Worm (Caenorhabditis elegans) whole organism, late embryonic: ENCODE data around the gene tdp-1.

Source experiments
- K02D7.2 ChIP-seq: sonication (generic microtip); optimal IDR thresholded peaks from 2 replicates; lab custom pipeline; 2017; ENCODE audit warnings: mild to moderate bottlenecking, missing genetic modification characterization, missing compliant biosample characterization
- K09A11.1 ChIP-seq: sonication (generic microtip); optimal IDR thresholded peaks from 2 replicates; lab custom pipeline; 2017; ENCODE audit warnings: antibody characterized with exemption, mild to moderate bottlenecking, missing genetic modification characterization, missing compliant biosample characterization; ENCODE audit not compliant: insufficient read depth
- ama-1 ChIP-seq: fragments of 150-350 bp; optimal IDR thresholded peaks from 2 replicates; lab custom pipeline; 2014
- ceh-18 ChIP-seq: sonication (generic microtip); optimal IDR thresholded peaks from 2 replicates; lab custom pipeline; 2016; ENCODE audit warnings: missing genetic modification characterization, missing compliant biosample characterization
- ceh-19 ChIP-seq: fragments of 200-800 bp; sonication (Bioruptor generic); optimal IDR thresholded peaks from 2 replicates; lab custom pipeline; 2018; ENCODE audit warnings: mild to moderate bottlenecking, missing genetic modification characterization, missing compliant biosample characterization
- ceh-2 ChIP-seq: sonication (generic microtip); optimal IDR thresholded peaks from 2 replicates; lab custom pipeline; 2016; ENCODE audit warnings: missing genotype, missing genetic modification characterization, missing compliant biosample characterization
- ceh-22 ChIP-seq: sonication (generic microtip); optimal IDR thresholded peaks from 2 replicates; lab custom pipeline; 2017; ENCODE audit warnings: missing biosample characterization, missing genetic modification characterization
- ceh-31 ChIP-seq: sonication (generic microtip); optimal IDR thresholded peaks from 2 replicates; lab custom pipeline; 2016; ENCODE audit warnings: missing genetic modification characterization, missing compliant biosample characterization
- ceh-34 ChIP-seq: sonication (generic microtip); optimal IDR thresholded peaks from 2 replicates; lab custom pipeline; 2016; ENCODE audit warnings: mild to moderate bottlenecking, missing genetic modification characterization, missing compliant biosample characterization
- ceh-48 ChIP-seq: sonication (generic microtip); optimal IDR thresholded peaks from 2 replicates; lab custom pipeline; 2016; ENCODE audit warnings: missing genetic modification characterization, inconsistent platforms, missing compliant biosample characterization
- ceh-6 ChIP-seq: fragments of 200-800 bp; sonication (Bioruptor generic); optimal IDR thresholded peaks from 2 replicates; lab custom pipeline; 2018; ENCODE audit warnings: mild to moderate bottlenecking, missing genetic modification characterization, missing compliant biosample characterization
- che-1 ChIP-seq: sonication (generic microtip); optimal IDR thresholded peaks from 2 replicates; lab custom pipeline; 2016; ENCODE audit warnings: mild to moderate bottlenecking, missing genetic modification characterization, missing compliant biosample characterization
- elt-2 ChIP-seq: sonication (generic microtip); optimal IDR thresholded peaks from 2 replicates; lab custom pipeline; 2016; ENCODE audit warnings: missing genetic modification reagents, missing genetic modification characterization, missing compliant biosample characterization
- ets-4 ChIP-seq: sonication (generic microtip); optimal IDR thresholded peaks from 2 replicates; lab custom pipeline; 2016; ENCODE audit warnings: missing genetic modification characterization, missing compliant biosample characterization
- fkh-10 ChIP-seq: fragments of 150-350 bp; optimal IDR thresholded peaks from 2 replicates; lab custom pipeline; 2014; ENCODE audit warnings: missing biosample characterization, missing genetic modification reagents, missing genetic modification characterization
- gmeb-2 ChIP-seq: sonication (generic microtip); optimal IDR thresholded peaks from 2 replicates; lab custom pipeline; 2016; ENCODE audit warnings: missing genetic modification characterization, inconsistent platforms, missing compliant biosample characterization
- hlh-15 ChIP-seq: sonication (generic microtip); optimal IDR thresholded peaks from 2 replicates; lab custom pipeline; 2016; ENCODE audit warnings: missing genetic modification characterization, missing compliant biosample characterization
- hlh-6 ChIP-seq: sonication (generic microtip); optimal IDR thresholded peaks from 2 replicates; lab custom pipeline; 2016; ENCODE audit warnings: missing genotype, missing genetic modification characterization, missing compliant biosample characterization
- hlh-8 ChIP-seq: sonication (generic microtip); optimal IDR thresholded peaks from 2 replicates; lab custom pipeline; 2016; ENCODE audit warnings: missing genotype, missing genetic modification characterization, missing compliant biosample characterization
- lim-6 ChIP-seq: sonication (generic microtip); optimal IDR thresholded peaks from 2 replicates; lab custom pipeline; 2016; ENCODE audit warnings: missing genetic modification characterization, missing compliant biosample characterization
- lin-11 ChIP-seq: fragments of 200-800 bp; sonication (Bioruptor generic); optimal IDR thresholded peaks from 2 replicates; lab custom pipeline; 2018; ENCODE audit warnings: mild to moderate bottlenecking, missing genetic modification characterization, missing compliant biosample characterization
- madf-2 ChIP-seq: sonication (generic microtip); optimal IDR thresholded peaks from 2 replicates; lab custom pipeline; 2017; ENCODE audit warnings: missing genetic modification characterization, missing compliant biosample characterization
- nfya-1 ChIP-seq: sonication (generic microtip); optimal IDR thresholded peaks from 2 replicates; lab custom pipeline; 2017; ENCODE audit warnings: missing genetic modification characterization, mild to moderate bottlenecking, missing compliant biosample characterization, antibody characterized with exemption, moderate library complexity
- npax-4 ChIP-seq: sonication (generic microtip); optimal IDR thresholded peaks from 2 replicates; lab custom pipeline; 2016; ENCODE audit warnings: missing genetic modification characterization, missing compliant biosample characterization
- odd-2 ChIP-seq: sonication (generic microtip); optimal IDR thresholded peaks from 2 replicates; lab custom pipeline; 2017; ENCODE audit warnings: antibody characterized with exemption, mild to moderate bottlenecking, missing genetic modification characterization, missing compliant biosample characterization
- pat-9 ChIP-seq: fragments of 200-800 bp; sonication (Bioruptor generic); optimal IDR thresholded peaks from 2 replicates; lab custom pipeline; 2018; ENCODE audit warnings: mild to moderate bottlenecking, missing genetic modification characterization, moderate library complexity, missing compliant biosample characterization
- pax-1 ChIP-seq: fragments of 150-350 bp; optimal IDR thresholded peaks from 2 replicates; lab custom pipeline; 2014; ENCODE audit warnings: missing biosample characterization, missing genetic modification characterization
- pha-2 ChIP-seq: sonication (generic microtip); optimal IDR thresholded peaks from 2 replicates; lab custom pipeline; 2017; ENCODE audit warnings: mild to moderate bottlenecking, missing genetic modification characterization, missing compliant biosample characterization
- pha-4 ChIP-seq: fragments of 150-350 bp; optimal IDR thresholded peaks from 2 replicates; lab custom pipeline; 2018; ENCODE audit warnings: missing biosample characterization, missing genetic modification reagents, missing genetic modification characterization
- pqm-1 ChIP-seq: sonication (generic microtip); optimal IDR thresholded peaks from 2 replicates; lab custom pipeline; 2016; ENCODE audit warnings: missing genetic modification characterization, missing compliant biosample characterization
- ref-2 ChIP-seq: sonication (generic microtip); optimal IDR thresholded peaks from 2 replicates; lab custom pipeline; 2016; ENCODE audit warnings: missing genetic modification characterization, missing compliant biosample characterization
- tbx-2 ChIP-seq: sonication (generic microtip); optimal IDR thresholded peaks from 2 replicates; lab custom pipeline; 2016; ENCODE audit warnings: missing genetic modification characterization, missing compliant biosample characterization
- tbx-7 ChIP-seq: sonication (generic microtip); optimal IDR thresholded peaks from 2 replicates; lab custom pipeline; 2016; ENCODE audit warnings: missing genotype, missing genetic modification characterization, missing compliant biosample characterization
- unc-3 ChIP-seq, 2 experiments: fragments of 200-800 bp in 1 of 2; sonication (Bioruptor generic) in 1 of 2; sonication (generic microtip) in 1 of 2; conservative IDR thresholded peaks in 1 of 2; optimal IDR thresholded peaks in 1 of 2; 2 replicates each; pipeline versions ENCODE4 v1.3.6 to Lab custom; 2016 to 2022; ENCODE audit warnings: missing compliant biosample characterization in 2 of 2, missing genetic modification characterization in 2 of 2, missing genetic modification reagents in 1 of 2
- zip-5 ChIP-seq: sonication (generic microtip); optimal IDR thresholded peaks from 2 replicates; lab custom pipeline; 2016; ENCODE audit warnings: missing genetic modification characterization, missing compliant biosample characterization
- ztf-16 ChIP-seq: sonication (generic microtip); optimal IDR thresholded peaks from 2 replicates; lab custom pipeline; 2017; ENCODE audit warnings: missing genetic modification characterization, missing compliant biosample characterization

tdp-1 gene

DNA sequence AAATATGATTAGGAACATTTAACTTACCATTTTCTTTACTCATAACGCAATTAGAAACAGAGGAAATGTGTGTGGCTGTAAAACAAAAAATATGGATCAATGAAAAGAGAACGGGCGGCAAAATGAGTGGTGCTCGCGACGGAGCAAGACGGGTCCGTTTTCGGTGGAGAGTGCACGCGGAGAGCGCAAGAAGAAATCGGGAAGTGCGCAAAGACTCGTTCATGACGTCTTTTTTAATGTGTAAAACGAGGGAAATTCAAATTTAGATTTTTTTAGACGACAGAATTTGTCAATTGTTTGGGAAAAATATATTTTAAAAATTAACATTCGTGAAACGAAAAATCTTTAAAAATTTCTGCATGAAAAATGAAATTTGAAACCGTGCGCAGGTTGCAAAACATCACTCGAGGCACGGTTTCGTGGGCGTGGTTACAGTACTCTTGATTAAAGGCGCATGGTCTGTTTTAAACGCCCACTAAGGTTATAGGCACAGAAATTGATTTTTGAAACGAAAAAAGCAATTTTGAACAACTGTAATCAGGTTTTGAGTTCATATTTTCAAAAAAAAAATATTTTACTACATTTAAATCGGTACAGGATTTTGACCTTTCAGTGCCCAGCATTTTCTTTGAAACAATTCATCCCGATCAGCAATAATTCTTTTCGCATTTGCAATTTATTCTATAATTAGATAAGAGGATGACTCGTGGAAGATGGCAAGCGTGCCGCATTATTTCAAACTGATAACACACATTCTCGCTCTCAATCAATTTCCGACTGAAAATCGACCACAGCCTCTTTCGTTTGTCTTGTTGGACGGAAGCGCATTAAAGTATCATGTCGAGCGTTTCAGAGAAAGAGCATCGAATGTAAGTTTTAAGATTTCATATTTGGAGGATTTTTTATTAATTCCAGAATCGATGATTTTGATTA is 28.1 kb upstream of the tdp-1 start, which contains the start of the genes szy-20 and C18E9.5 (continued):
- TF ChIP-seq K02D7.2 (tag; lab: Kevin White, UChicago), result peak; percentile 6
- peak; percentile 66 for TF ChIP-seq ceh-34 (tag; lab: Kevin White, UChicago)
- peak; percentile 1 for TF ChIP-seq K09A11.1 (tag; lab: Kevin White, UChicago)
- TF ChIP-seq ceh-48 (tag; lab: Kevin White, UChicago), result peak; percentile 24
- peak; percentile 19 for TF ChIP-seq zip-5 (tag; lab: Kevin White, UChicago)
- TF ChIP-seq hlh-8 (tag; lab: Kevin White, UChicago), result no peak
- peak; percentile 47 for TF ChIP-seq ceh-18 (tag; lab: Kevin White, UChicago)
- TF ChIP-seq madf-2 (tag; lab: Kevin White, UChicago), result peak; percentile 8
- peak; percentile 34 for TF ChIP-seq ceh-19 (GFP tag; lab: Kevin White, UChicago)

- TF ChIP-seq ceh-34 (tag; lab: Kevin White, UChicago), result no peak
- no peak for TF ChIP-seq odd-2 (tag; lab: Kevin White, UChicago)
- peak; percentile 5 for TF ChIP-seq elt-2 (tag; lab: Kevin White, UChicago)
- no peak for TF ChIP-seq pha-4 (tag; lab: Kevin White, UChicago)
- no peak for TF ChIP-seq pat-9 (tag; lab: Kevin White, UChicago)
- TF ChIP-seq unc-3 (GFP tag; conservative IDR thresholded peaks at IDR 0.05; lab: Robert Waterston, UW), result no peak
- no peak for TF ChIP-seq unc-3 (tag; optimal IDR thresholded peaks at IDR 0.05; lab: Kevin White, UChicago)
- TF ChIP-seq ztf-16 (tag; lab: Kevin White, UChicago), result no peak
Observed at ce11 chrII:8973516-8974043, 24.0 kb upstream of the tdp-1 start, which contains the start of gene tomm-40. Gene tomm-40, minus strand, starts transcription at chrII:8973566.

- TF ChIP-seq pqm-1 (tag; lab: Kevin White, UChicago) (no peak), npax-4 (tag; lab: Kevin White, UChicago) (no peak), lim-6 (no peak), ztf-16 (tag; lab: Kevin White, UChicago) (no peak)
Observed at ce11 chrII:8982683-8983082, 14.9 kb upstream of the tdp-1 start, which contains the start of gene C18E9.7. Gene C18E9.7, minus strand, starts transcription at chrII:8982783.

DNA sequence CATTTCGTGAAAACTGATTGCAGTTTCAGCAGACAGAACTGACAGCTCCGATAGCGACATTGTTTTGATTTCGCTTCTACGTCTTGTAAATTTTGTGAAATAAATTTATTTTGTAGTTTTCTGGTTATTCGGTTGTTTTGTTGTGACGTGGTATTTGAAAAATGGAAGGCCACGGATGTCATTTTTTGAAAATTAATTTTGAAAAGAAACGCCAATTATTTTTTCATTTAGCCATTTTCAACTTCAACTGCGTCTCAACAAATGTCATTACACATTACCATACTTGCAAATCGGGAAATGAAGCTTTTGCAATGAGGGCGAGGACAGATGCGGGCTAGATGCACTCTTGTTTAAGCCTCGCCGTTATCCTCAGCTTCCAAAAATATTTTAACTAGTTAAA is 9.7 kb upstream of the tdp-1 start, which contains the start of gene C18E9.8:
C18E9.8 (minus strand) TSS at position 101 of the 400 bp plus-strand sequence.
- TF ChIP-seq ref-2 (tag; lab: Kevin White, UChicago) (no peak), ceh-22 (no peak)

DNA sequence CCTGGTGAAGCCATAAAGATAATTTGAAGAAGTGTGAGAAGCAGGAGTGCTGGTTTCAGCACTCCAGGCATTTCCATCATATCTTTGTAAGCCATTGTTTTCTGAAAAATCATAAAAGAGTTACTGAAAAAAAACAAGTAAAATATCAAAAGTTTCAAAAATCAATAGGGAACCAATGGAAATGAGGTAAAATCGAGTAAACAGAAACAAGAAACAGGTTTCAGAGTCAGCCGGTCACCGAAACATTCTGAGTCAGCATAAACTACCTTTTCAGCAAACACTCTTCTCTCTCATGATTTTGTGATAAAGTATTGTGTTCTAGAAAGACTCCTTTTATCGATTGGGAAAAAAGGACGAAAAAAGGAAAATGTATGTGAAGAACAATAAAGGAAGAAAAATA is 8.2 kb upstream of the tdp-1 start, which contains the start of gene C18E9.9:
C18E9.9 (minus strand) TSS at position 101 of the 400 bp plus-strand sequence.
- TF ChIP-seq pha-2 (tag; lab: Kevin White, UChicago) (no peak), ceh-6 (GFP tag; lab: Kevin White, UChicago) (no peak), ceh-22 (no peak), tbx-2 (tag; lab: Kevin White, UChicago) (no peak), che-1 (no peak), ets-4 (tag; lab: Kevin White, UChicago) (no peak), fkh-10 (no peak), ceh-31 (tag; lab: Kevin White, UChicago) (no peak)

DNA sequence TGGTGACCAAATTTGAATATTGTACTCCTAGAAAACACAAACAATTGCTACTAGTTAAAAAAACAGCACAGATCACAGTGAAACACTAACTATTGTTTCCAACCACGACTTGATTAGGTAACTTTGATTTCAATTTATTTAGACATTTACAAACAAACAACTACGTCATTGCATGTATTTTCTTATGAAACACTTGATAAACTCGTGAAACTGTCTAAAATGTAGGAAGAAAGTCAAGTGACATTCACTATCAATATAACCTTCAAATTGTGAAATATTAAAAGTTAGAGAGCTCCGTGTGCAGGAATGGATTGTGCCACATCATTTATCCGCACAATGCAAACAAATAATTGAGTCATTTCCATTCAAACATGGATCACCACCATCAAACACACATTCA is 7.4 kb upstream of the tdp-1 start:
- TF ChIP-seq hlh-8 (tag; lab: Kevin White, UChicago) (no peak), ceh-6 (GFP tag; lab: Kevin White, UChicago) (no peak), pax-1 (no peak), gmeb-2 (tag; lab: Kevin White, UChicago) (no peak), unc-3 (GFP tag; conservative IDR thresholded peaks at IDR 0.05; lab: Robert Waterston, UW) (no peak), unc-3 (tag; optimal IDR thresholded peaks at IDR 0.05; lab: Kevin White, UChicago) (no peak), nfya-1 (tag; lab: Kevin White, UChicago) (no peak), lin-11 (no peak), hlh-15 (tag; lab: Kevin White, UChicago) (no peak), che-1 (no peak), tbx-7 (tag; lab: Kevin White, UChicago) (no peak), ama-1 (lab: Kevin White, UChicago) (no peak), hlh-6 (no peak), ceh-2 (tag; lab: Kevin White, UChicago) (no peak), lim-6 (no peak), pqm-1 (tag; lab: Kevin White, UChicago) (no peak), ceh-34 (tag; lab: Kevin White, UChicago) (no peak)
- TF ChIP-seq, all 69 proteins: peak for 0
